Fruit fly (Drosophila melanogaster): ENCODE results near the gene Cpr11B.

DNA sequence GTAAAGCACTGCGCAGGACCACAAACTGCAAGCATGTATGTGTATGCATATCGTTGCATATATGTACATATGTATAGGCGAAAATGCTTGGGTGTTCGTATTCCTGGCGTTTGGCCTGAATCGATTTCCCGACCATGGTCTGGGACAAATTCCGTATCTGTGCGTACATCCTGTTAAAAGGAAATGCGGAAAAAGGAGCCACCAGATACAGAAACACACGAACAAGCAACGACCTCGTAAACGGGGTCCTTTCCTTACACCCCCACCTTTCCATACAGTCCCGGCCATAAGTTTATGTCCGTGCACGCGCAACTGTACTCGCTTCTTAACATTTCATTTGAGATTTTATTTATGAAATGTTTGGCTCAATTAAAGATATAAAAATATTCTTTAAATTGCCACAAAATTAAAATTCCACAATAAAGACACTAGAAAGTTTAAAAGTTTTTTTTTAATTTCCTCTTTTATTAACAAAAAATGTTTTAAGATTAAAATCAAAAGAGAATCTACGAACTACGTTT, 31.0 kb downstream of the Cpr11B start:
- TF ChIP-seq CG7101 (tag; optimal IDR thresholded peaks at IDR 0.05) (no peak), CG14711 (tag; optimal IDR thresholded peaks at IDR 0.05) (no peak), ovo (GFP tag; optimal IDR thresholded peaks at IDR 0.05) (no peak)

All from whole organism, adult.